Fruit fly (Drosophila melanogaster) whole organism, prepupa: Measurements from ENCODE around the gene ymp.

ENCODE experiments used
- Blimp-1 ChIP-seq: fragments of 200-800 bp; sonication (Bioruptor generic); optimal IDR thresholded peaks from 3 replicates; lab custom pipeline; 2017; ENCODE audit warnings: missing biosample characterization, missing genetic modification characterization, mild to moderate bottlenecking, moderate library complexity, missing genetic modification reagents
- CG10631 ChIP-seq: fragments of 200-800 bp; sonication (Bioruptor generic); optimal IDR thresholded peaks from 2 replicates; lab custom pipeline; 2016; ENCODE audit warnings: missing biosample characterization, missing genetic modification characterization
- CG16779 ChIP-seq: fragments of 200-800 bp; sonication (Bioruptor generic); optimal IDR thresholded peaks from 3 replicates; lab custom pipeline; 2017; ENCODE audit warnings: missing biosample characterization, mild to moderate bottlenecking, missing genetic modification characterization
- CG3919 ChIP-seq: fragments of 200-800 bp; sonication (Bioruptor generic); optimal IDR thresholded peaks from 3 replicates; lab custom pipeline; 2016; ENCODE audit warnings: missing biosample characterization, missing genetic modification characterization
- CG6854 ChIP-seq: fragments of 200-800 bp; sonication (Bioruptor generic); optimal IDR thresholded peaks from 2 replicates; lab custom pipeline; 2017; ENCODE audit warnings: missing biosample characterization, mild to moderate bottlenecking, missing genetic modification characterization
- CG8119 ChIP-seq: fragments of 200-800 bp; sonication (Bioruptor generic); IDR thresholded peaks from 3 replicates; pipeline ENCODE4 v1.3.6; 2022; ENCODE audit warnings: missing biosample characterization, missing genetic modification characterization
- Ets96B ChIP-seq: fragments of 200-800 bp; optimal IDR thresholded peaks from 2 replicates; lab custom pipeline; 2019; ENCODE audit warnings: missing biosample characterization, mild to moderate bottlenecking, missing genetic modification characterization, moderate library complexity
- Gug ChIP-seq: fragments of 200-800 bp; sonication (Bioruptor generic); IDR thresholded peaks from 2 replicates; pipeline ENCODE4 v1.3.6; 2022; ENCODE audit warnings: missing biosample characterization, missing genetic modification characterization
- Hr39 ChIP-seq: fragments of 200-800 bp; sonication (Bioruptor generic); optimal IDR thresholded peaks from 2 replicates; lab custom pipeline; 2016; ENCODE audit warnings: missing biosample characterization, missing genetic modification characterization
- cyc ChIP-seq: fragments of 200-800 bp; sonication (Bioruptor generic); optimal IDR thresholded peaks from 3 replicates; lab custom pipeline; 2016; ENCODE audit warnings: missing biosample characterization, missing genetic modification characterization
- fd85E ChIP-seq: fragments of 200-800 bp; sonication (Bioruptor generic); optimal IDR thresholded peaks from 3 replicates; lab custom pipeline; 2016; ENCODE audit warnings: missing biosample characterization, missing genetic modification characterization
- fkh ChIP-seq: fragments of 200-800 bp; sonication (Bioruptor generic); optimal IDR thresholded peaks from 3 replicates; lab custom pipeline; 2017; ENCODE audit warnings: missing biosample characterization, mild to moderate bottlenecking, missing genetic modification characterization, moderate library complexity
- net ChIP-seq: fragments of 200-800 bp; sonication (Bioruptor generic); optimal IDR thresholded peaks from 3 replicates; lab custom pipeline; 2016; ENCODE audit warnings: missing biosample characterization, missing genetic modification characterization
- vri ChIP-seq: fragments of 200-800 bp; sonication (Bioruptor generic); optimal IDR thresholded peaks from 3 replicates; lab custom pipeline; 2016; ENCODE audit warnings: missing biosample characterization, mild to moderate bottlenecking, missing genetic modification characterization

DNA sequence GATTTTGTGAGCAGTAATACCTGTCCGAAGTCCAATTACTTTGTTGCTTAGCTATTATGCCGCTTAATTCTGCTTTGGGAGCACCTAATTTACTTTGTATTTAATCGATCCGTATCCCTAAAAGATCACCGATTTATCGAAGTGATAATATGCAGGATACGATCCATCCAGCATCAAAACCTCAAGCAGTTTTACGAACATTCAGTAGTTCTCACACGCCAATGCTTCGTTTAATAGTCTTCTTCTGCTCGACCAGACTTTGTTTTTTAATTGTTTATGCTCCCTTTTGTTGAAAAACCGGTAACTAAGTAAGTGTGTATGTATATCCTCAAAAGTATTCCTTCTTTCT, 39.3 kb upstream of the ymp start:
- TF ChIP-seq CG10631 (no peak), Hr39 (GFP tag; lab: Kevin White, UChicago) (no peak), CG16779 (no peak), cyc (GFP tag; lab: Kevin White, UChicago) (no peak), Blimp-1 (GFP tag; lab: Kevin White, UChicago) (no peak), Gug (GFP tag; lab: Robert Waterston, UW) (no peak), Ets96B (no peak), CG6854 (GFP tag; lab: Kevin White, UChicago) (no peak), net (GFP tag; lab: Kevin White, UChicago) (no peak), vri (GFP tag; lab: Kevin White, UChicago) (no peak), CG3919 (GFP tag; lab: Kevin White, UChicago) (no peak), fd85E (no peak), fkh (GFP tag; lab: Kevin White, UChicago) (no peak), CG8119 (no peak)
